Worm (Caenorhabditis elegans) whole organism, L4 larva: ENCODE data around the gene ZK892.3.

ENCODE experiments used
- ama-1 ChIP-seq: fragments of 150-350 bp; optimal IDR thresholded peaks from 2 replicates; lab custom pipeline; 2014; ENCODE audit warnings: inconsistent platforms, mixed read lengths
- fkh-10 ChIP-seq: fragments of 150-350 bp; optimal IDR thresholded peaks from 2 replicates; lab custom pipeline; 2014; ENCODE audit warnings: missing biosample characterization, missing genetic modification reagents, missing genetic modification characterization
- lsy-2 ChIP-seq, 2 experiments: fragments of 150-350 bp in 1 of 2; sonication (generic microtip) in 1 of 2; optimal IDR thresholded peaks; 2 replicates each; lab custom pipeline; 2014 to 2017; ENCODE audit warnings: missing biosample characterization in 2 of 2, missing genetic modification characterization in 2 of 2
- nhr-11 ChIP-seq: fragments of 150-350 bp; optimal IDR thresholded peaks from 2 replicates; lab custom pipeline; 2014; ENCODE audit warnings: missing biosample characterization, missing genetic modification characterization
- nhr-237 ChIP-seq: sonication (generic microtip); optimal IDR thresholded peaks from 2 replicates; lab custom pipeline; 2017; ENCODE audit warnings: missing biosample characterization, missing genetic modification characterization
- snpc-4 ChIP-seq: fragments of 150-350 bp; optimal IDR thresholded peaks from 2 replicates; lab custom pipeline; 2014; ENCODE audit warnings: missing biosample characterization, missing genetic modification characterization
- ztf-11 ChIP-seq: fragments of 150-350 bp; optimal IDR thresholded peaks from 2 replicates; lab custom pipeline; 2014; ENCODE audit warnings: missing biosample characterization, missing genetic modification characterization

- TF ChIP-seq lsy-2 (tag; optimal IDR thresholded peaks at IDR 0.05; lab: Kevin White, UChicago) (no peak), snpc-4 (tag; lab: Kevin White, UChicago) (no peak), nhr-11 (tag; lab: Kevin White, UChicago) (no peak), nhr-237 (tag; lab: Kevin White, UChicago) (no peak), fkh-10 (no peak), ztf-11 (no peak), ama-1 (no peak)
Measured at ce11 chrII:10040834-10041233, 39.2 kb downstream of the ZK892.3 start, which contains the start of gene ogr-2.
